Fruit fly (Drosophila melanogaster) whole organism, embryonic: ENCODE measurements around the gene CG14015.

Experiments
- Ada2b ChIP-seq: fragments of 200-800 bp; sonication (Bioruptor generic); IDR thresholded peaks from 2 replicates; pipeline ENCODE4 v1.3.6; 2022; ENCODE audit warnings: missing biosample characterization, missing genetic modification characterization
- Atf-2 ChIP-seq: fragments of 200-800 bp; sonication (Bioruptor generic); optimal IDR thresholded peaks from 2 replicates; lab custom pipeline; 2016; ENCODE audit warnings: missing biosample characterization, missing genetic modification characterization
- BEAF-32 ChIP-seq: fragments of 200-800 bp; sonication (Bioruptor generic); optimal IDR thresholded peaks from 3 replicates; lab custom pipeline; 2017; ENCODE audit warnings: missing biosample characterization, missing genetic modification characterization, mild to moderate bottlenecking, moderate library complexity, missing genetic modification reagents
- Bgb ChIP-seq: fragments of 200-800 bp; sonication (Bioruptor generic); IDR thresholded peaks from 2 replicates; pipeline ENCODE4 v1.3.6; 2022; ENCODE audit warnings: missing biosample characterization, missing genetic modification characterization; ENCODE audit not compliant: partially characterized antibody
- CG11723 ChIP-seq: fragments of 200-800 bp; sonication (Bioruptor generic); optimal IDR thresholded peaks from 2 replicates; lab custom pipeline; 2017; ENCODE audit warnings: missing biosample characterization, mild to moderate bottlenecking, missing genetic modification characterization
- CG12071 ChIP-seq: fragments of 200-800 bp; sonication (Bioruptor generic); optimal IDR thresholded peaks from 3 replicates; lab custom pipeline; 2018; ENCODE audit warnings: missing biosample characterization, mild to moderate bottlenecking, missing genetic modification characterization
- CG12155 ChIP-seq: fragments of 200-800 bp; sonication (Bioruptor generic); optimal IDR thresholded peaks from 3 replicates; lab custom pipeline; 2016; ENCODE audit warnings: missing biosample characterization, missing genetic modification characterization
- CG14710 ChIP-seq: fragments of 200-800 bp; sonication (Bioruptor generic); optimal IDR thresholded peaks from 3 replicates; lab custom pipeline; 2019; ENCODE audit warnings: missing biosample characterization, mild to moderate bottlenecking, missing genetic modification characterization, moderate library complexity
- CG15696 ChIP-seq: fragments of 200-800 bp; sonication (Bioruptor generic); optimal IDR thresholded peaks from 2 replicates; lab custom pipeline; 2019; ENCODE audit warnings: missing biosample characterization, mild to moderate bottlenecking, missing genetic modification characterization, moderate library complexity
- CG16813 ChIP-seq: fragments of 200-800 bp; sonication (Bioruptor generic); IDR thresholded peaks from 3 replicates; pipeline ENCODE4 v1.3.6; 2022; ENCODE audit warnings: missing biosample characterization, missing genetic modification characterization; ENCODE audit not compliant: partially characterized antibody
- CG17802 ChIP-seq: fragments of 200-800 bp; sonication (Bioruptor generic); optimal IDR thresholded peaks from 2 replicates; lab custom pipeline; 2018; ENCODE audit warnings: missing biosample characterization, mild to moderate bottlenecking, missing genetic modification characterization, moderate library complexity
- CG2129 ChIP-seq: fragments of 200-800 bp; sonication (Bioruptor generic); IDR thresholded peaks from 2 replicates; pipeline ENCODE4 v1.3.6; 2022; ENCODE audit warnings: missing biosample characterization, missing genetic modification characterization; ENCODE audit not compliant: partially characterized antibody
- CG34224 ChIP-seq: fragments of 200-800 bp; sonication (Bioruptor generic); IDR thresholded peaks from 3 replicates; pipeline ENCODE4 v1.3.6; 2022; ENCODE audit warnings: missing biosample characterization, missing genetic modification characterization; ENCODE audit not compliant: partially characterized antibody
- CG3838 ChIP-seq: fragments of 200-800 bp; sonication (Bioruptor generic); optimal IDR thresholded peaks from 3 replicates; lab custom pipeline; 2016; ENCODE audit warnings: missing biosample characterization, missing genetic modification characterization
- CG3847 ChIP-seq: fragments of 200-800 bp; sonication (Bioruptor generic); IDR thresholded peaks from 2 replicates; pipeline ENCODE4 v1.3.6; 2022; ENCODE audit warnings: missing biosample characterization, missing genetic modification characterization
- CG6791 ChIP-seq: fragments of 200-800 bp; sonication (Bioruptor generic); IDR thresholded peaks from 3 replicates; pipeline ENCODE4 v1.3.6; 2022; ENCODE audit warnings: missing biosample characterization, missing genetic modification characterization; ENCODE audit not compliant: partially characterized antibody
- CG7963 ChIP-seq: fragments of 200-800 bp; sonication (Bioruptor generic); IDR thresholded peaks from 3 replicates; pipeline ENCODE4 v1.3.6; 2022; ENCODE audit warnings: missing biosample characterization, missing genetic modification characterization; ENCODE audit not compliant: partially characterized antibody
- CG8359 ChIP-seq: fragments of 200-800 bp; sonication (Bioruptor generic); optimal IDR thresholded peaks from 2 replicates; lab custom pipeline; 2017; ENCODE audit warnings: missing biosample characterization, mild to moderate bottlenecking, missing genetic modification characterization, borderline replicate concordance
- Deaf1 ChIP-seq: fragments of 200-800 bp; optimal IDR thresholded peaks from 3 replicates; lab custom pipeline; 2019; ENCODE audit warnings: missing biosample characterization, mild to moderate bottlenecking, missing genetic modification characterization, moderate library complexity
- Dll ChIP-seq: fragments of 200-800 bp; sonication (Bioruptor generic); IDR thresholded peaks from 4 replicates; pipeline ENCODE4 v1.3.6; 2022; ENCODE audit warnings: missing biosample characterization, missing genetic modification characterization; ENCODE audit not compliant: partially characterized antibody
- Dref ChIP-seq: fragments of 200-800 bp; sonication (Bioruptor generic); IDR thresholded peaks from 2 replicates; pipeline ENCODE4 v1.3.6; 2022; ENCODE audit warnings: missing biosample characterization, missing genetic modification characterization
- H15 ChIP-seq: fragments of 200-800 bp; sonication (Bioruptor generic); IDR thresholded peaks from 3 replicates; pipeline ENCODE4 v1.3.6; 2022; ENCODE audit warnings: missing biosample characterization, missing genetic modification characterization
- HLH4C ChIP-seq: fragments of 200-800 bp; sonication (Bioruptor generic); IDR thresholded peaks from 3 replicates; pipeline ENCODE4 v1.3.6; 2022; ENCODE audit warnings: missing biosample characterization, missing genetic modification characterization; ENCODE audit not compliant: partially characterized antibody
- MBD-R2 ChIP-seq: fragments of 200-800 bp; sonication (Bioruptor generic); IDR thresholded peaks from 2 replicates; pipeline ENCODE4 v1.3.6; 2022; ENCODE audit warnings: missing biosample characterization, missing genetic modification characterization
- Myb ChIP-seq: fragments of 200-800 bp; sonication (Bioruptor generic); optimal IDR thresholded peaks from 2 replicates; lab custom pipeline; 2016; ENCODE audit warnings: missing biosample characterization, missing genetic modification characterization
- NC2β ChIP-seq: fragments of 200-800 bp; sonication (Bioruptor generic); optimal IDR thresholded peaks from 2 replicates; lab custom pipeline; 2016; ENCODE audit warnings: missing biosample characterization, missing genetic modification characterization
- Opbp ChIP-seq: fragments of 200-800 bp; sonication (Bioruptor generic); IDR thresholded peaks from 3 replicates; pipeline ENCODE4 v1.3.6; 2022; ENCODE audit warnings: missing biosample characterization, missing genetic modification characterization; ENCODE audit not compliant: partially characterized antibody
- Pdp1 ChIP-seq, 2 experiments: fragments of 200-800 bp; sonication (Bioruptor generic); optimal IDR thresholded peaks; 3 replicates each; lab custom pipeline; 2016; ENCODE audit warnings: missing biosample characterization in 2 of 2, missing genetic modification characterization in 2 of 2, mild to moderate bottlenecking in 1 of 2, moderate library complexity in 1 of 2
- Scr ChIP-seq: fragments of 200-800 bp; sonication (Bioruptor generic); IDR thresholded peaks from 2 replicates; pipeline ENCODE4 v1.3.6; 2022; ENCODE audit warnings: missing biosample characterization, missing genetic modification characterization; ENCODE audit not compliant: partially characterized antibody
- Sry-δ ChIP-seq: fragments of 200-800 bp; sonication (Bioruptor generic); optimal IDR thresholded peaks from 2 replicates; lab custom pipeline; 2016; ENCODE audit warnings: missing biosample characterization, missing genetic modification characterization
- bab2 ChIP-seq: fragments of 200-800 bp; sonication (Bioruptor generic); optimal IDR thresholded peaks from 2 replicates; lab custom pipeline; 2016; ENCODE audit warnings: missing biosample characterization, missing genetic modification characterization
- bbx ChIP-seq: fragments of 200-800 bp; sonication (Bioruptor generic); IDR thresholded peaks from 2 replicates; pipeline ENCODE4 v1.3.6; 2022; ENCODE audit warnings: missing biosample characterization, missing genetic modification characterization; ENCODE audit not compliant: partially characterized antibody
- btn ChIP-seq: fragments of 200-800 bp; sonication (Bioruptor generic); optimal IDR thresholded peaks from 2 replicates; lab custom pipeline; 2016; ENCODE audit warnings: missing biosample characterization, missing genetic modification characterization
- chinmo ChIP-seq: fragments of 200-800 bp; sonication (Bioruptor generic); IDR thresholded peaks from 4 replicates; pipeline ENCODE4 v1.3.6; 2022; ENCODE audit warnings: missing biosample characterization, missing genetic modification characterization; ENCODE audit not compliant: partially characterized antibody
- chm ChIP-seq: fragments of 200-800 bp; sonication (Bioruptor generic); IDR thresholded peaks from 2 replicates; pipeline ENCODE4 v1.3.6; 2022; ENCODE audit warnings: missing biosample characterization, missing genetic modification characterization
- ci ChIP-seq: fragments of 200-800 bp; sonication (Bioruptor generic); IDR thresholded peaks from 3 replicates; pipeline ENCODE4 v1.3.6; 2022; ENCODE audit warnings: missing biosample characterization, missing genetic modification characterization
- crp ChIP-seq, 2 experiments: fragments of 200-800 bp; sonication (Bioruptor generic); optimal IDR thresholded peaks; 2 replicates in 1 of 2; 3 replicates in 1 of 2; lab custom pipeline; 2017; ENCODE audit warnings: missing biosample characterization in 2 of 2, missing genetic modification characterization in 2 of 2, mild to moderate bottlenecking in 1 of 2, moderate library complexity in 1 of 2
- dati ChIP-seq: fragments of 200-800 bp; sonication (Bioruptor generic); IDR thresholded peaks from 2 replicates; pipeline ENCODE4 v1.3.6; 2022; ENCODE audit warnings: missing biosample characterization, missing genetic modification characterization
- dysf ChIP-seq: fragments of 200-800 bp; sonication (Bioruptor generic); IDR thresholded peaks from 3 replicates; pipeline ENCODE4 v1.3.6; 2022; ENCODE audit warnings: missing biosample characterization, missing genetic modification characterization
- eve ChIP-seq, 2 experiments: fragments of >200 bp; optimal IDR thresholded peaks; 2 replicates each; lab custom pipeline; 2017; ENCODE audit warnings: missing biosample characterization in 2 of 2, missing genetic modification characterization in 2 of 2
- klu ChIP-seq: fragments of 200-800 bp; sonication (Bioruptor generic); IDR thresholded peaks from 2 replicates; pipeline ENCODE4 v1.3.6; 2022; ENCODE audit warnings: missing biosample characterization, missing genetic modification characterization
- nerfin-2 ChIP-seq: fragments of 200-800 bp; sonication (Bioruptor generic); IDR thresholded peaks from 2 replicates; pipeline ENCODE4 v1.3.6; 2022; ENCODE audit warnings: missing biosample characterization, missing genetic modification characterization; ENCODE audit not compliant: partially characterized antibody
- phol ChIP-seq: fragments of 200-800 bp; sonication (Bioruptor generic); optimal IDR thresholded peaks from 3 replicates; lab custom pipeline; 2018; ENCODE audit warnings: missing biosample characterization, mild to moderate bottlenecking, missing genetic modification characterization, moderate library complexity
- slbo ChIP-seq: fragments of 200-800 bp; sonication (Bioruptor generic); IDR thresholded peaks from 2 replicates; pipeline ENCODE4 v1.3.6; 2022; ENCODE audit warnings: missing biosample characterization, missing genetic modification characterization
- sna ChIP-seq: fragments of 200-800 bp; sonication (Bioruptor generic); IDR thresholded peaks from 2 replicates; pipeline ENCODE4 v1.3.6; 2022; ENCODE audit warnings: missing biosample characterization, missing genetic modification characterization; ENCODE audit not compliant: partially characterized antibody
- tna ChIP-seq: fragments of 200-800 bp; sonication (Bioruptor generic); IDR thresholded peaks from 2 replicates; pipeline ENCODE4 v1.3.6; 2022; ENCODE audit warnings: missing biosample characterization, missing genetic modification characterization; ENCODE audit not compliant: partially characterized antibody
- unpg ChIP-seq: fragments of 200-800 bp; sonication (Bioruptor generic); optimal IDR thresholded peaks from 3 replicates; lab custom pipeline; 2018; ENCODE audit warnings: missing biosample characterization, mild to moderate bottlenecking, missing genetic modification characterization, moderate library complexity
- zen ChIP-seq: fragments of 200-800 bp; sonication (Bioruptor generic); optimal IDR thresholded peaks from 3 replicates; lab custom pipeline; 2018; ENCODE audit warnings: missing biosample characterization, mild to moderate bottlenecking, missing genetic modification characterization, moderate library complexity

Gene CG14015

DNA sequence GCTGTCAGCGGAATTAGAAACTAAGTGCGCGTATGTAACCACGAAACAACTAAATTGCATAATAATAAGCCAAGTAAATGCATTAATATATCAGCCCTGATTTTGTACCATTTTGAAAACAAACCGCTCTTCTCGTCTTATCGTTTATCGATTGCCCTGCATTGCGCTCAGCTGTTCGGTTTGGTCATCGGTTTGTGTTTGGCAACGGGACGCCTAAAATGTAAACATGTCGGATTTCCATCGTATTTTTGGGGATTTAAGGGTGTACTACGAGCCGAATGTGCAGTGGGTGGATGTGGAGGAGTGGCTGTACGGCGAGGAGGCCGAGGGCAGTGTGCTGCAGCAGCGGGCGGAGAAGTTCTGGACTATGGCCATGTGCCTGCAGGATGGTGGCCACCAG lies 13.3 kb downstream of the CG14015 start, which contains the start of gene Cap-D3:
TSS of gene Cap-D3 (plus strand) at position 183 of the 400 bp plus-strand sequence.
- peak; percentile 28; the same call in 1 of the 3 replicates for TF ChIP-seq ci (GFP tag; lab: Robert Waterston, UW)
- no peak for TF ChIP-seq CG8359 (GFP tag; lab: Kevin White, UChicago)
- TF ChIP-seq CG3847 (GFP tag; lab: Robert Waterston, UW): no peak
- TF ChIP-seq Dll (GFP tag; lab: Robert Waterston, UW): peak; percentile 45; the same call in 2 of the 4 replicates
- TF ChIP-seq crp (GFP tag; optimal IDR thresholded peaks at IDR 0.05; lab: Kevin White, UChicago): peak in 1 of 2 experiments; percentile 88
- no peak for TF ChIP-seq zen (tag; lab: Kevin White, UChicago)
- peak; percentile 85 for TF ChIP-seq HLH4C (GFP tag; lab: Robert Waterston, UW)
- no peak for TF ChIP-seq CG12155 (GFP tag; lab: Kevin White, UChicago)
- TF ChIP-seq CG34224 (GFP tag; lab: Robert Waterston, UW): peak; percentile 77
- no peak for TF ChIP-seq eve (GFP tag; optimal IDR thresholded peaks at IDR 0.05; lab: Kevin White, UChicago)
- TF ChIP-seq Ada2b (GFP tag; lab: Robert Waterston, UW): no peak
- TF ChIP-seq bab2: no peak
- peak; percentile 55; the same call in 1 of the 2 replicates for TF ChIP-seq sna (GFP tag; lab: Robert Waterston, UW)
- no peak for TF ChIP-seq Atf-2 (GFP tag; lab: Kevin White, UChicago)
- TF ChIP-seq btn (GFP tag; lab: Kevin White, UChicago): no peak
- TF ChIP-seq CG12071: no peak
- 0 out of 2 replicates have a peak, but pooled peaks have one; percentile 9 for TF ChIP-seq slbo (GFP tag; lab: Robert Waterston, UW)
- peak; percentile 49 for TF ChIP-seq Scr (GFP tag; lab: Robert Waterston, UW)
- TF ChIP-seq phol: peak; percentile 72
- TF ChIP-seq CG15696 (tag; lab: Kevin White, UChicago): no peak
- TF ChIP-seq H15: no peak
- TF ChIP-seq CG17802: peak; percentile 94
- no peak for TF ChIP-seq dysf (GFP tag; lab: Robert Waterston, UW)
- TF ChIP-seq Myb (GFP tag; lab: Kevin White, UChicago): peak; percentile 78
- TF ChIP-seq CG2129 (GFP tag; lab: Robert Waterston, UW): 0 out of 2 replicates have a peak, but pooled peaks have one; percentile 12
- TF ChIP-seq chinmo (GFP tag; lab: Robert Waterston, UW): peak; percentile 71; the same call in 1 of the 4 replicates
- peak; percentile 62; the same call in 1 of the 3 replicates for TF ChIP-seq CG7963 (GFP tag; lab: Robert Waterston, UW)
- TF ChIP-seq CG14710 (tag; lab: Kevin White, UChicago): peak; percentile 91
- no peak for TF ChIP-seq CG3838
- peak; percentile 16 for TF ChIP-seq BEAF-32
- no peak for TF ChIP-seq Deaf1
- no peak for TF ChIP-seq CG11723 (GFP tag; lab: Kevin White, UChicago)
- peak; percentile 60 for TF ChIP-seq Bgb (GFP tag; lab: Robert Waterston, UW)
- TF ChIP-seq MBD-R2 (GFP tag; lab: Robert Waterston, UW): peak; percentile 76
- peak; percentile 55 for TF ChIP-seq CG16813 (GFP tag; lab: Robert Waterston, UW)
- peak; percentile 78 for TF ChIP-seq CG6791 (GFP tag; lab: Robert Waterston, UW)
- no peak for TF ChIP-seq unpg (GFP tag; lab: Kevin White, UChicago)
- TF ChIP-seq nerfin-2 (GFP tag; lab: Robert Waterston, UW): peak; percentile 72
- no peak for TF ChIP-seq klu (GFP tag; lab: Robert Waterston, UW)
- peak; percentile 74 for TF ChIP-seq tna
- TF ChIP-seq Dref (GFP tag; lab: Robert Waterston, UW): peak; percentile 71
- peak; percentile 63; the same call in 2 of the 3 replicates for TF ChIP-seq Opbp (GFP tag; lab: Robert Waterston, UW)
- no peak for TF ChIP-seq chm (GFP tag; lab: Robert Waterston, UW)
- TF ChIP-seq Pdp1 (GFP tag; optimal IDR thresholded peaks at IDR 0.05; lab: Kevin White, UChicago): peak in 1 of 2 experiments; percentile 62
- no peak for TF ChIP-seq NC2β
- TF ChIP-seq dati: no peak
- TF ChIP-seq Sry-δ (GFP tag; lab: Kevin White, UChicago): peak; percentile 25
- TF ChIP-seq bbx (GFP tag; lab: Robert Waterston, UW): peak; percentile 69
